Comparison of ENCODE assay signal across 2 worm cellular contexts in the genomic region with DNA sequence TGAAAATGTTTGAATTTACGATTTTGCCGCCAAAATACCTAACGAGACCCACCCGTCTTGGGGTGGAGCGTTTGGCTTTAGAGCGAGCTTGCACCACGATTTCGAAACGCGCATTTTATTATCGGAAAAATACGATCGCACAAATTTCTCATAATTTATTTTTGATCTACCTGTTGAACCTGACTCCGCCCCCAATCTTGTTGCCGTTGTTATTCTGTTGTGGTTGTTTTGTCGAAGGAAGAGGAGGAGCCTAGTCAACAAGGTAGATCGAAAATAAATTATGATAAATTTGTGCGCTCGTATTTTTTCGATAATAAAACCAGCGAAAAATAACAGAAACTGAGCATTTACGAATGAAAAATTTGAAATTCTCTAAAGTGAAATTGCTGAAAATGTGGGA.
TF ChIP-seq lines count a peak whose summit lies in the region.

No protein-coding gene starts in this region.

TF ChIP-seq in whole organism, L4 larva, 104 proteins besides CTCF, POLR2A, EP300 and RAD21:
- TF ChIP-seq nhr-41 (GFP tag; IDR thresholded peaks at IDR 0.05; lab: Robert Waterston, UW), result no peak
- TF ChIP-seq aha-1 (tag; lab: Kevin White, UChicago), result peak; percentile 59

TF ChIP-seq in whole organism, young adult, 124 proteins besides CTCF, POLR2A, EP300 and RAD21:
- TF ChIP-seq madf-8 (GFP tag; conservative IDR thresholded peaks at IDR 0.05; lab: Robert Waterston, UW) (peak; percentile 57; the same call in 1 of the 2 replicates), somi-1 (GFP tag; optimal IDR thresholded peaks at IDR 0.05; lab: Kevin White, UChicago) (no peak)
TF ChIP-seq in whole organism, young adult: peak in this region for 1.
